Fruit fly (Drosophila melanogaster): ENCODE results near the gene lectin-22C.
A peak's percentile ranks its signal among the peaks of the same experiment; 100 is the strongest.

lectin-22C gene

DNA sequence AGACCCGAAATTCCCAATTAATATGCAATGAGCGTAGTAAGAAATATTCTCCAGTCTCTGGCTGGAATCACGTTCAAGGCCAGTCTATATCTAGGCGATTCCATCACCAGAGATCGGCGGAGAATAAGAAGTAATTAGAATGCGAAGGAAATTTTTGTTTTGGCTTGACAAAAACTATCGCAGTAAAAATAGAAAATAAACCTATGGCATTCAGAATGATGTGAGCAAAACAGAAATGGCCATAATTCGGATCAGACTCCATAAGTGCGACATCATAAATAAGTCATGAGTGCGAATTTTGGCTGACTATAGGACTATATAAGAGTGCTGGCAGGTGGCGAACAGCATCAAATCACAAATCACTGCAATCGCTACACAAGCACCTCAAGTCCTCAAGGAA lies 29.0 kb downstream of the lectin-22C start, which contains the start of gene Nplp4:
Gene Nplp4, plus strand, starts transcription at position 301 of the 400 bp plus-strand sequence.
- no peak for TF ChIP-seq CG32121 (GFP tag; IDR thresholded peaks at IDR 0.05)
- TF ChIP-seq gl (tag; optimal IDR thresholded peaks at IDR 0.05) = no peak
- no peak for TF ChIP-seq EcR (GFP tag; optimal IDR thresholded peaks at IDR 0.05)
- TF ChIP-seq CG8159 (tag; optimal IDR thresholded peaks at IDR 0.05) = no peak
- TF ChIP-seq CG10348 (GFP tag; IDR thresholded peaks at IDR 0.05) = no peak
- no peak for TF ChIP-seq Pif1A (GFP tag; optimal IDR thresholded peaks at IDR 0.05)

DNA sequence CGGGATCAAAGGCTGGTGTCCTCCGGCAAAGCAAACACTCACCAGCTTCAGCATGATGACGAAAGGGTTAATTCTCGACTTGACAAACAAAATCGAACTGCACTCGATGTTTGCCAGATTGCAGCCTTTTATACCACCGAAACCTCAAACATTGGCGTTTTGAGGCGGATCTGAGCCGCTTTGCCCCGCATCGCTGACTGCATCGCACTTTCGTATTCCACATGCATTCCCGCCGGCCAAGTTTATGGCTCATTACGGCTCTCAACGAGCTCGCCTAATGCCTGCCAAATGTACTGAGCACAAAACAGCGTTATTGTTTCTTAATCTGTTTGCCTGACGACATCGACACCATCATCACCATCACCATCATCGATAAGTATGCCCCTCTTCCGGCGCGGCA lies 30.0 kb downstream of the lectin-22C start, which contains the start of gene CG15353:
Gene CG15353, minus strand, starts transcription at position 101 of the 400 bp plus-strand sequence.
- TF ChIP-seq CG17806 (tag; optimal IDR thresholded peaks at IDR 0.05) = no peak
- no peak for TF ChIP-seq D1 (tag; optimal IDR thresholded peaks at IDR 0.05)
- no peak for TF ChIP-seq gl (tag; optimal IDR thresholded peaks at IDR 0.05)
- TF ChIP-seq EcR (GFP tag; optimal IDR thresholded peaks at IDR 0.05) = no peak
- no peak for TF ChIP-seq CG4496 (GFP tag; IDR thresholded peaks at IDR 0.05)
- no peak for TF ChIP-seq Snoo (tag; optimal IDR thresholded peaks at IDR 0.05)

DNA sequence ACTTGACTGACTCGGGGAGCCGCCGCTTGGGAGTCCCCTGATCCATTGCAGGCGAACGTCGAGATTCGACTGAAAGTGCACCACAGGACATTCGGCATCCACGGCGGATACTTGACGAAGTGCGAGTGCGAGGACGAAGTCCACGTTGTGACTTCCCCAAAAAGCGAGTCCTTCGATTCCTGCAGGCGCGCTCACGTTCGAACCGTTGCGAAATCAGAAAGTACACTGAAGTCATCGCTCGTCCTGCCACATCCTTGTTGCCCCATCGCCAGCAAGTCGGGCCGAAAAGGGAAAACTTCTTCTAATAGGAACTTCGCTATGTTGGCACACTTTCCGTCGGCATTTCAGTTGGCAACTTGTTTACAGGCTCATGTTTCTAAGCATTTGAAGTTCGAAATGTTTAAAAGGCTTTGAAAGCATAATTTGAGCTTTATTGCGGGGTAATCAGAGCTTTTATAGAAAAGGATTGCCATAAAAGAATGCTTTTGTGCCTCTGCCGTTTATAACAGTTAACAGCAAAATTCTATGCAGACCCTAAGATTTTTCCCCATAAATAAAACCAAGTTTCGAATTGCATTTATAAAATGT lies 30.9 kb downstream of the lectin-22C start, which contains the start of gene CG33543:
Gene CG33543, minus strand, starts transcription at position 232 of the 588 bp plus-strand sequence.
- TF ChIP-seq Ets98B (GFP tag; IDR thresholded peaks at IDR 0.05) = no peak
- no peak for TF ChIP-seq CG12605 (GFP tag; IDR thresholded peaks at IDR 0.05)
- TF ChIP-seq CG9948 (tag; optimal IDR thresholded peaks at IDR 0.05) = no peak
- TF ChIP-seq Pif1B (GFP tag; optimal IDR thresholded peaks at IDR 0.05) = no peak
- TF ChIP-seq CG15710 (tag; optimal IDR thresholded peaks at IDR 0.05) = no peak

dm6 chr2L:1992060-1992459 lies 45.0 kb downstream of the lectin-22C start, which contains the start of gene Obp22a:
Obp22a (minus strand) TSS chr2L:1992160.
- TF ChIP-seq CG12605 (GFP tag; IDR thresholded peaks at IDR 0.05) (no peak), gl (tag; optimal IDR thresholded peaks at IDR 0.05) (no peak), fd96Ca (GFP tag; IDR thresholded peaks at IDR 0.05) (no peak), CG34367 (tag; optimal IDR thresholded peaks at IDR 0.05) (no peak), CG9948 (tag; optimal IDR thresholded peaks at IDR 0.05) (no peak), rn (GFP tag; IDR thresholded peaks at IDR 0.05) (no peak), D1 (tag; optimal IDR thresholded peaks at IDR 0.05) (no peak), CG14655 (GFP tag; optimal IDR thresholded peaks at IDR 0.05) (no peak)

- 0 out of 2 replicates have a peak, but pooled peaks have one; percentile 14 for TF ChIP-seq CG12605 (GFP tag; IDR thresholded peaks at IDR 0.05)
- no peak for TF ChIP-seq Pif1B (GFP tag; optimal IDR thresholded peaks at IDR 0.05)
- peak; percentile 57 for TF ChIP-seq EcR (GFP tag; optimal IDR thresholded peaks at IDR 0.05)
Observed at dm6 chr2L:1989278-1989918, 47.7 kb downstream of the lectin-22C start.

dm6 chr2L:1988192-1988561 lies 48.9 kb downstream of the lectin-22C start, which contains the start of gene Npc2a:
Npc2a (plus strand) TSS chr2L:1988290.
- no peak for TF ChIP-seq fd96Ca (GFP tag; IDR thresholded peaks at IDR 0.05)
- TF ChIP-seq D1 (tag; optimal IDR thresholded peaks at IDR 0.05) = no peak
- 0 out of 2 replicates have a peak, but pooled peaks have one; percentile 33 for TF ChIP-seq CG12605 (GFP tag; IDR thresholded peaks at IDR 0.05)
- TF ChIP-seq CG10348 (GFP tag; IDR thresholded peaks at IDR 0.05) = no peak
- TF ChIP-seq Pif1B (GFP tag; optimal IDR thresholded peaks at IDR 0.05) = no peak
- TF ChIP-seq CG13204 (GFP tag; optimal IDR thresholded peaks at IDR 0.05) = no peak

DNA sequence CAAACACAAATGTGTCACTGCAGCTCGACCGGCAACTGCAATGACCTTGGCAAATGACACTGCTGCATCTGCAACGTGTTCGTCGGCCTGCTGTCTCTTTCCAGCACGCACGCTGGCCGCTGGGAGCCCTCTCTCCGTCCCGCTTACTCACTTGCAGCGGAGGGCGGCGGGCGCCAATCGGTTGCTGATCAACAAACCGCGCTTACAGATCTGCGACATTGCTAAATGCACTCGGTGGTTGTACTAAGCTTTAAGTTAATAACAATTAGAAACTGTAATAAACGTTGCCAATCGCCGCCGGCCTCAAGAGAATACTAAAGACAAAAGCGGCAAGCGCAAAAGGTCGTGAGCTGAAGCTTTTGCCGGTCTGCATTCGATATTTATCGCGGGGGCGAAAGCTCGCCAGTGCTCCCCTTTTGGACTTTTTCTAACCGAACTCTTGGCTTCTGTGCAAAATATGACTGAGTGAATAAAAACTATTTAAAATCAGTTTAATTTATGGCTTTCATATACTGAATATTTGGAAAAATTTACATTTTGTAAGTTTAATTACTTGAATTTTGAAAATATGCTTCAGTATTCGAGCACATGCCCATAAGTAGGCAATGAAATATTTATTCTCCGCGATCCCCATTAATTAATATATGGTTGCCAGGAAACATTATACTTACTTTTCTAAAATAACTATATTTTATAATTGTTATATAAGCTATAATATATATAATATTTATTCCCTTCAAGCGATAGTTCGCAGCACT lies 49.5 kb downstream of the lectin-22C start, which contains the start of gene Got2:
Gene Got2, minus strand, starts transcription at position 325 of the 758 bp plus-strand sequence.
- TF ChIP-seq CG4496 (GFP tag; IDR thresholded peaks at IDR 0.05) (peak; percentile 64; the same call in 2 of the 3 replicates), gl (tag; optimal IDR thresholded peaks at IDR 0.05) (peak; percentile 33), rn (GFP tag; IDR thresholded peaks at IDR 0.05) (no peak), CG14655 (GFP tag; optimal IDR thresholded peaks at IDR 0.05) (peak; percentile 34), Snoo (tag; optimal IDR thresholded peaks at IDR 0.05) (no peak), CG15710 (tag; optimal IDR thresholded peaks at IDR 0.05) (peak; percentile 34), Pif1B (GFP tag; optimal IDR thresholded peaks at IDR 0.05) (peak; percentile 9), CG10348 (GFP tag; IDR thresholded peaks at IDR 0.05) (0 out of 2 replicates have a peak, but pooled peaks have one; percentile 12), CG32121 (GFP tag; IDR thresholded peaks at IDR 0.05) (peak; percentile 48; the same call in 1 of the 2 replicates), EcR (GFP tag; optimal IDR thresholded peaks at IDR 0.05) (peak; percentile 86)

Measured in whole organism, pupa.